Fruit fly (Drosophila melanogaster) whole organism, pupa: ENCODE measurements around the gene CG13607.

Source experiments
- CG13204 ChIP-seq: fragments of 200-800 bp; sonication (Bioruptor generic); optimal IDR thresholded peaks from 2 replicates; lab custom pipeline; 2018; ENCODE audit warnings: missing biosample characterization, mild to moderate bottlenecking, missing genetic modification characterization, moderate library complexity
- CG17806 ChIP-seq: fragments of 200-800 bp; sonication (Bioruptor generic); optimal IDR thresholded peaks from 2 replicates; lab custom pipeline; 2018; ENCODE audit warnings: missing biosample characterization, mild to moderate bottlenecking, missing genetic modification characterization, moderate library complexity
- CG34367 ChIP-seq: fragments of 200-800 bp; sonication (Bioruptor generic); optimal IDR thresholded peaks from 2 replicates; lab custom pipeline; 2018; ENCODE audit warnings: missing biosample characterization, mild to moderate bottlenecking, missing genetic modification characterization
- CG4496 ChIP-seq: fragments of 200-800 bp; sonication (Bioruptor generic); IDR thresholded peaks from 3 replicates; pipeline ENCODE4 v1.3.6; 2022; ENCODE audit warnings: missing biosample characterization, missing genetic modification characterization
- CG8159 ChIP-seq: fragments of 200-800 bp; sonication (Bioruptor generic); optimal IDR thresholded peaks from 3 replicates; lab custom pipeline; 2018; ENCODE audit warnings: missing biosample characterization, mild to moderate bottlenecking, missing genetic modification characterization, moderate library complexity
- CG9948 ChIP-seq: fragments of 200-800 bp; sonication (Bioruptor generic); optimal IDR thresholded peaks from 2 replicates; lab custom pipeline; 2018; ENCODE audit warnings: missing biosample characterization, mild to moderate bottlenecking, missing genetic modification characterization, moderate library complexity
- D1 ChIP-seq: fragments of 200-800 bp; sonication (Bioruptor generic); optimal IDR thresholded peaks from 2 replicates; lab custom pipeline; 2018; ENCODE audit warnings: missing biosample characterization, mild to moderate bottlenecking, missing genetic modification characterization, moderate library complexity
- EcR ChIP-seq: fragments of 200-800 bp; sonication (Bioruptor generic); optimal IDR thresholded peaks from 3 replicates; lab custom pipeline; 2019; ENCODE audit warnings: missing biosample characterization, missing genetic modification characterization, mild to moderate bottlenecking, moderate library complexity, missing genetic modification reagents
- Pif1A ChIP-seq: fragments of 200-800 bp; sonication (Bioruptor generic); optimal IDR thresholded peaks from 3 replicates; lab custom pipeline; 2016; ENCODE audit warnings: missing biosample characterization, missing genetic modification characterization
- Pif1B ChIP-seq: fragments of 200-800 bp; sonication (Bioruptor generic); optimal IDR thresholded peaks from 3 replicates; lab custom pipeline; 2016; ENCODE audit warnings: missing biosample characterization, missing genetic modification characterization
- gl ChIP-seq: fragments of 200-800 bp; sonication (Bioruptor generic); optimal IDR thresholded peaks from 2 replicates; lab custom pipeline; 2018; ENCODE audit warnings: missing biosample characterization, mild to moderate bottlenecking, missing genetic modification characterization

dm6 chr3R:24121669-24122068 is 5.5 kb upstream of the CG13607 start:
- no peak for TF ChIP-seq Pif1A (GFP tag; lab: Kevin White, UChicago)
- no peak for TF ChIP-seq CG4496 (GFP tag; lab: Robert Waterston, UW)
- no peak for TF ChIP-seq CG8159
- no peak for TF ChIP-seq CG9948 (tag; lab: Kevin White, UChicago)
- TF ChIP-seq gl = no peak
- no peak for TF ChIP-seq CG17806 (tag; lab: Kevin White, UChicago)
- TF ChIP-seq CG13204 (GFP tag; lab: Kevin White, UChicago) = no peak
- no peak for TF ChIP-seq D1 (tag; lab: Kevin White, UChicago)
- no peak for TF ChIP-seq EcR (GFP tag; lab: Kevin White, UChicago)
- TF ChIP-seq Pif1B = no peak
- no peak for TF ChIP-seq CG34367 (tag; lab: Kevin White, UChicago)
